Worm (Caenorhabditis elegans): ENCODE results near the gene pipp-4P.

pipp-4P gene

DNA sequence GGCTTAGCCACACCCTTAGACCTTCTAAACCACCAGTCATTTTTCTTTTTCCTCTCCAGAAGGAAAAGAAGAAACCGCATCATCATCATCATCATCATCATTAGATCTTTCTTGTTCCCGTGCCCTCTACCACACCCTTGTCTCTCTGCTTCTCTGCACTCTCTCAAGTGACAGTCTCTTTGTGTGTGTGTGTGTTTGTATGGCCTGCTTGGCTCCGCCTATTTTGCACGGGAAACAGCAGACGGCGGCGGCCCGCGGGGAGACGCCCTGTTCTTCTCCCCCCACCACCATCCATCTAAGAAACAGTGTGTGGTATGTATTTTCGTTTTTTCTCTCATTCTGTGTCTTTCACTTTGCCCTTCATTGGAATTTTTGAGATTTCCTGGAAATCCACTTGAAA is 52.7 kb downstream of the pipp-4P start (continued):
- peak; percentile 46 for TF ChIP-seq swsn-7 (tag; optimal IDR thresholded peaks at IDR 0.05)
- peak; percentile 5 for TF ChIP-seq irx-1 (tag; optimal IDR thresholded peaks at IDR 0.05)
- peak; percentile 73 for TF ChIP-seq grh-1 (GFP tag; IDR thresholded peaks at IDR 0.05)
- peak in 1 of 3 experiments; percentile 19 for TF ChIP-seq ceh-82 (tag; optimal IDR thresholded peaks at IDR 0.05)
- TF ChIP-seq rnt-1 (tag; optimal IDR thresholded peaks at IDR 0.05): peak; percentile 70
- peak in 1 of 2 experiments; percentile 78 for TF ChIP-seq mdl-1 (tag; optimal IDR thresholded peaks at IDR 0.05)
- peak in 5 of 6 experiments; percentile 36 to 94 (median 58) for TF ChIP-seq elt-3 (tag; optimal IDR thresholded peaks at IDR 0.05)
- peak; percentile 39 for TF ChIP-seq lin-39 (tag; optimal IDR thresholded peaks at IDR 0.05)
- TF ChIP-seq egl-27 (tag; optimal IDR thresholded peaks at IDR 0.05): peak in 1 of 2 experiments; percentile 41
- peak; percentile 87 for TF ChIP-seq nhr-71 (tag; optimal IDR thresholded peaks at IDR 0.05)
- peak; percentile 64 for TF ChIP-seq nhr-77 (tag; optimal IDR thresholded peaks at IDR 0.05)
- TF ChIP-seq xbp-1 (tag; optimal IDR thresholded peaks at IDR 0.05): peak; percentile 46
- TF ChIP-seq zip-4 (GFP tag; optimal IDR thresholded peaks at IDR 0.05): no peak
- TF ChIP-seq lsy-2 (tag; optimal IDR thresholded peaks at IDR 0.05): peak; percentile 35 to 67
- TF ChIP-seq C16A3.4 (tag; optimal IDR thresholded peaks at IDR 0.05): peak; percentile 68
- TF ChIP-seq dpl-1 (GFP tag; optimal IDR thresholded peaks at IDR 0.05): peak; percentile 39 to 58 (median 43)

ce11 chrIII:2873116-2873644 is 54.1 kb downstream of the pipp-4P start:
- TF ChIP-seq efl-1 (optimal IDR thresholded peaks at IDR 0.05): no peak
- peak in 1 of 2 experiments; percentile 59 for TF ChIP-seq efl-1 (GFP tag; optimal IDR thresholded peaks at IDR 0.05 in 1 of 2)
- TF ChIP-seq elt-2 (tag; optimal IDR thresholded peaks at IDR 0.05): no peak
- TF ChIP-seq xbp-1 (tag; optimal IDR thresholded peaks at IDR 0.05): no peak
- TF ChIP-seq alr-1 (tag; optimal IDR thresholded peaks at IDR 0.05; ENCODE audit: borderline replicate concordance): no peak
- no peak for TF ChIP-seq lin-13 (GFP tag; optimal IDR thresholded peaks at IDR 0.05)
- TF ChIP-seq nhr-47 (tag; optimal IDR thresholded peaks at IDR 0.05): no peak
- peak; percentile 70 for TF ChIP-seq nhr-85 (tag)
- no peak for TF ChIP-seq pag-3 (tag; optimal IDR thresholded peaks at IDR 0.05; ENCODE audit: borderline replicate concordance, insufficient read depth)
- no peak for TF ChIP-seq mdl-1 (tag; optimal IDR thresholded peaks at IDR 0.05)
- no peak for TF ChIP-seq hpl-2 (GFP tag; optimal IDR thresholded peaks at IDR 0.05)
- no peak for TF ChIP-seq ces-1 (GFP tag; optimal IDR thresholded peaks at IDR 0.05)
- TF ChIP-seq sptf-1 (tag; optimal IDR thresholded peaks at IDR 0.05): no peak
- no peak for TF ChIP-seq unc-130 (tag; optimal IDR thresholded peaks at IDR 0.05)
- no peak for TF ChIP-seq rnt-1 (tag; optimal IDR thresholded peaks at IDR 0.05)
- TF ChIP-seq ceh-82 (tag; optimal IDR thresholded peaks at IDR 0.05): no peak
- TF ChIP-seq blmp-1 (tag; optimal IDR thresholded peaks at IDR 0.05): peak; percentile 26
- no peak for TF ChIP-seq fos-1 (tag; optimal IDR thresholded peaks at IDR 0.05)
- no peak for TF ChIP-seq C34B4.2 (tag; optimal IDR thresholded peaks at IDR 0.05)
- no peak for TF ChIP-seq vab-15 (tag; optimal IDR thresholded peaks at IDR 0.05)

ce11 chrIII:2874144-2874868 is 55.2 kb downstream of the pipp-4P start, which contains the start of gene klf-1:
Gene klf-1, plus strand, starts transcription at chrIII:2874818.
- TF ChIP-seq fkh-4 (tag; optimal IDR thresholded peaks at IDR 0.05; ENCODE audit: borderline replicate concordance) (no peak), elt-3 (tag; optimal IDR thresholded peaks at IDR 0.05) (peak in 1 of 6 experiments; percentile 3), lir-3 (tag; optimal IDR thresholded peaks at IDR 0.05; ENCODE audit: poor library complexity) (no peak), elt-2 (tag; optimal IDR thresholded peaks at IDR 0.05) (peak; percentile 30), sup-37 (GFP tag; optimal IDR thresholded peaks at IDR 0.05) (no peak), lin-35 (GFP tag; optimal IDR thresholded peaks at IDR 0.05) (peak in 1 of 2 experiments; percentile 6), tlp-1 (tag; optimal IDR thresholded peaks at IDR 0.05) (no peak), efl-1 (optimal IDR thresholded peaks at IDR 0.05) (no peak), efl-1 (GFP tag; optimal IDR thresholded peaks at IDR 0.05 in 1 of 2) (peak in 1 of 2 experiments; percentile 60), nhr-85 (tag) (peak; percentile 78), lsy-2 (tag; optimal IDR thresholded peaks at IDR 0.05) (peak in 1 of 2 experiments; percentile 15), mdl-1 (tag; optimal IDR thresholded peaks at IDR 0.05) (peak in 1 of 2 experiments; percentile 16), blmp-1 (tag; optimal IDR thresholded peaks at IDR 0.05) (peak; percentile 63), ceh-8 (GFP tag; optimal IDR thresholded peaks at IDR 0.05) (no peak), lin-14 (GFP tag; optimal IDR thresholded peaks at IDR 0.05) (peak; percentile 36)

Data from whole organism, L1 larva.